Worm (Caenorhabditis elegans): Measurements from ENCODE around the gene C55A6.3.

- no peak for TF ChIP-seq tbx-11 (GFP tag; IDR thresholded peaks at IDR 0.05)
- no peak for TF ChIP-seq B0310.2 (tag; optimal IDR thresholded peaks at IDR 0.05)
Observed at ce11 chrV:11506347-11506746, 7.0 kb downstream of the C55A6.3 start.
